Worm (Caenorhabditis elegans): ENCODE data around the gene K08B5.1.

K08B5.1 gene

DNA sequence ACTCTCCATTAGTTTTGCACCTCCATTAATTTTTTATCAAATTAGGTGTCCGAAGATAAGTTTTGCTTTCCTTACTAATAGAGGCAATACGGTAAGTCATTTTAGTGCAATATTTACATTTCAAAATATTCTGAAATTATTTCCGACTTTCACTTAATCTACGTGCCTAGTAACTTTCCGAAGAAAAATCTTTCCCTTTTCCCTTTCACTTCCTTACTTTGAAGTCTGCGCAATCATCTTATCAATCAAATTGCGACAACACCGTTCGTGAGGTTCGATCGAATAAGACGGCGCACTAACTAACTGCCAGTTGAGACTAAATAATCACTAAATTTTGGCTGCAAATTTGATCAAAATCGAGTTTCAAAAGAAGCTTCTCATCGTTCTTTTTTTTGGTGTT lies 24.4 kb upstream of the K08B5.1 start:
- no peak for TF ChIP-seq ceh-18 (tag; optimal IDR thresholded peaks at IDR 0.05)
- TF ChIP-seq gmeb-2 (tag; optimal IDR thresholded peaks at IDR 0.05) = no peak
- TF ChIP-seq dmd-4 (tag; optimal IDR thresholded peaks at IDR 0.05; ENCODE audit: borderline replicate concordance) = no peak
- TF ChIP-seq ztf-16 (tag; optimal IDR thresholded peaks at IDR 0.05) = no peak
- no peak for TF ChIP-seq mec-3 (tag; optimal IDR thresholded peaks at IDR 0.05; ENCODE audit: borderline replicate concordance)
- no peak for TF ChIP-seq zip-5 (tag; optimal IDR thresholded peaks at IDR 0.05)
- TF ChIP-seq elt-4 (tag; optimal IDR thresholded peaks at IDR 0.05) = no peak
- TF ChIP-seq unc-55 (GFP tag; optimal IDR thresholded peaks at IDR 0.05) = no peak
- no peak for TF ChIP-seq ets-4 (tag; optimal IDR thresholded peaks at IDR 0.05)
- no peak for TF ChIP-seq hlh-8 (tag; optimal IDR thresholded peaks at IDR 0.05)
- TF ChIP-seq C38D4.7 (GFP tag; optimal IDR thresholded peaks at IDR 0.05) = no peak

ce11 chrX:16534564-16534963 lies 23.7 kb upstream of the K08B5.1 start:
- TF ChIP-seq rnt-1 (tag; optimal IDR thresholded peaks at IDR 0.05) = peak; percentile 85
- peak; percentile 74 for TF ChIP-seq ceh-18 (tag; optimal IDR thresholded peaks at IDR 0.05)
- no peak for TF ChIP-seq sdc-2 (tag; optimal IDR thresholded peaks at IDR 0.05)
- peak; percentile 99 for TF ChIP-seq unc-55 (GFP tag; optimal IDR thresholded peaks at IDR 0.05)
- peak; percentile 17 for TF ChIP-seq nfya-1 (tag; optimal IDR thresholded peaks at IDR 0.05)
- peak; percentile 3 for TF ChIP-seq ceh-34 (tag; optimal IDR thresholded peaks at IDR 0.05)

- TF ChIP-seq ceh-31 (tag; optimal IDR thresholded peaks at IDR 0.05) (no peak), fax-1 (tag; optimal IDR thresholded peaks at IDR 0.05) (no peak), ceh-34 (tag; optimal IDR thresholded peaks at IDR 0.05) (no peak), nhr-232 (tag; optimal IDR thresholded peaks at IDR 0.05) (no peak)
Measured at ce11 chrX:16535192-16535591, 23.0 kb upstream of the K08B5.1 start.

DNA sequence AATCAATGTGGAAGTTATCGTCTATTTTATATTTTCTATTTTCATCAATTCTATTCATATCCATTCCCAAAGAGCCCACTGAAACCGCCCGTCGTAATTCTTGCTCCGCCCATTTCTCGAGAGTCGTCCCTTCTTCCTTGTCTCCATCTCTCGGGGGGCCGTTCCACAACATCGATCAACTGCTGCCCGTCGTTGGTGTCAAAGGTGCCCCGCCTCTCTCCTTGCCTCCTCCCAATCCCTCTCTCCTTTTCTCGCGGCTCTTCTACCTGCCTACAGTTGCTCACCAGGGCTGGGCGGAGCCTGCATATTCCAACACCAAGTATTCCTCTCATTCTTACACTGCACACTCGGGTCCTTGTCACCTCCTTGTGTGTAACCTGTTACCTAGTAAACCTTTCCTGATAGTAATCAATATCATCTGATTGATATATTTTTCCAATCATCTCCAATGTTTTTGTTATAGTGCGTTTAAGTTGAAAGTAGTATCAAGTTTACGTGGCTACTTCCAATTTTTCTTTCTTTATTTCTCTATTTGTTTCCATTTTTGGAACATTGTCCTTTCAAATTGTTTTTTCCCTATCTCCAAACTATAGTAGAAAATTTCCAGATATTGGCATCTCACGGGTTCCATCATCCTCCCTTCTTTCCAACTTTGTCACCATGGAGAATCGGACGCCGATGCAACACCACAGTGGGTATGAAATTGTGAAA lies 21.8 kb upstream of the K08B5.1 start, which contains the start of gene pat-9:
Gene pat-9 (plus strand): TSS at position 661 of the 711 bp plus-strand sequence.
- peak; percentile 37 for TF ChIP-seq tbx-2 (tag; optimal IDR thresholded peaks at IDR 0.05)
- TF ChIP-seq ceh-6 (GFP tag; optimal IDR thresholded peaks at IDR 0.05) = no peak

- TF ChIP-seq ceh-18 (tag; optimal IDR thresholded peaks at IDR 0.05) (no peak), unc-3 (GFP tag; conservative IDR thresholded peaks at IDR 0.05) (no peak), unc-3 (tag; optimal IDR thresholded peaks at IDR 0.05) (no peak), K02D7.2 (tag; optimal IDR thresholded peaks at IDR 0.05) (no peak), nhr-11 (tag; optimal IDR thresholded peaks at IDR 0.05) (no peak), unc-42 (tag; optimal IDR thresholded peaks at IDR 0.05) (no peak), gmeb-2 (tag; optimal IDR thresholded peaks at IDR 0.05) (no peak), T23F11.4 (GFP tag; optimal IDR thresholded peaks at IDR 0.05) (no peak), tbx-7 (tag; optimal IDR thresholded peaks at IDR 0.05) (no peak), sox-2 (GFP tag; IDR thresholded peaks at IDR 0.05) (no peak), ceh-22 (tag; optimal IDR thresholded peaks at IDR 0.05) (no peak), sox-4 (tag; optimal IDR thresholded peaks at IDR 0.05) (no peak), ets-4 (tag; optimal IDR thresholded peaks at IDR 0.05) (no peak), C08G9.2 (tag; optimal IDR thresholded peaks at IDR 0.05) (no peak), pha-4 (tag; optimal IDR thresholded peaks at IDR 0.05) (no peak)
Measured at ce11 chrX:16540374-16540773, 17.9 kb upstream of the K08B5.1 start, which contains the start of gene osm-1. osm-1 (plus strand) TSS chrX:16540674.

DNA sequence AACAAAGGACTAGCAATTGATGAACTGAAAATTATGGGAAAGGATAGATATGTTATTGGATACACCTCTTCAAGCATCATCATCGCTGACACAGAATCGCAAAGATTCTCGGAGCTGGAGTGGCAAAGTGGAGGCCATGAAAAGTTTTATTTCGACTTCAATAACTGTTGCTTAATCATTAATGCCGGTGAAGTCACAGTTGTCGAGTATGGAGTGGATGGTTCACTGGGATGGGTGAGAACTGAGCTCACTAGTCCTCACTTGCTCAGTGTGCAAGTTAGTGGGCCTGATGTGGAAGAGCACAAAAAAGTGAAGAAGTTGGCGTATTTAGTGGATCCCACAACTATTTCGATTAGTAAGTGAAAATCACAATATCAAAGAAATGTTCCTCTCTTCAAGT lies 14.3 kb upstream of the K08B5.1 start:
- TF ChIP-seq unc-86 (tag; optimal IDR thresholded peaks at IDR 0.05) = no peak
- no peak for TF ChIP-seq che-1 (tag; optimal IDR thresholded peaks at IDR 0.05)
- no peak for TF ChIP-seq unc-42 (tag; optimal IDR thresholded peaks at IDR 0.05)
- TF ChIP-seq ceh-45 (GFP tag; IDR thresholded peaks at IDR 0.05) = no peak

All from whole organism, late embryonic.